Fruit fly (Drosophila melanogaster) whole organism: ENCODE data around the gene CG7029.

Source experiments
- CG8478 ChIP-seq: fragments of >200 bp; optimal IDR thresholded peaks from 2 replicates; lab custom pipeline; 2018; ENCODE audit warnings: inconsistent platforms
- Dll ChIP-seq: fragments of >200 bp; optimal IDR thresholded peaks from 2 replicates; lab custom pipeline; 2017
- EcR ChIP-seq, 2 experiments: fragments of >200 bp; optimal IDR thresholded peaks; 2 replicates each; lab custom pipeline; 2017; ENCODE audit warnings: missing biosample characterization in 2 of 2, missing genetic modification characterization in 2 of 2, missing genetic modification reagents in 2 of 2
- pan ChIP-seq: fragments of >200 bp; optimal IDR thresholded peaks from 2 replicates; lab custom pipeline; 2017
- psq ChIP-seq: fragments of >200 bp; optimal IDR thresholded peaks from 2 replicates; lab custom pipeline; 2017
- usp ChIP-seq: fragments of >200 bp; optimal IDR thresholded peaks from 2 replicates; lab custom pipeline; 2017; ENCODE audit warnings: missing biosample characterization, missing genetic modification characterization, mixed read lengths

The CG7029 gene

dm6 chr3R:22752929-22753328 lies 2.2 kb downstream of the CG7029 start:
- TF ChIP-seq CG8478 (no peak), usp (GFP tag; lab: Kevin White, UChicago) (no peak), psq (lab: Kevin White, UChicago) (no peak)

DNA sequence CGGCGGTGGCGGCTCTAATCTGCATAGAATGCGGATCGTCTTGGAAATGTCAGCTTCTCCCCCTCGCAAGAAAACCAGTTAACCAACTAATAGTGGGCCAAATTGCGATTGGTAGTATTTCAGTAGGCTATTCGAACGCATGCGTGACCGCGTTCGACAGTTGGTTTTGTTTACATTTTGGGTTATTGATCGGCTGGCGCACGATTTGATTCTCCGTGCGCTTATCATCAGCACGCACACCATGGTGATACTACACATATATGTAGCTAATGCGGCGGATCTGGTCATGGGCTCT lies 2.8 kb downstream of the CG7029 start:
- TF ChIP-seq EcR (GFP tag; optimal IDR thresholded peaks at IDR 0.05; lab: Kevin White, UChicago) (no peak), pan (lab: Kevin White, UChicago) (no peak), psq (lab: Kevin White, UChicago) (no peak)

DNA sequence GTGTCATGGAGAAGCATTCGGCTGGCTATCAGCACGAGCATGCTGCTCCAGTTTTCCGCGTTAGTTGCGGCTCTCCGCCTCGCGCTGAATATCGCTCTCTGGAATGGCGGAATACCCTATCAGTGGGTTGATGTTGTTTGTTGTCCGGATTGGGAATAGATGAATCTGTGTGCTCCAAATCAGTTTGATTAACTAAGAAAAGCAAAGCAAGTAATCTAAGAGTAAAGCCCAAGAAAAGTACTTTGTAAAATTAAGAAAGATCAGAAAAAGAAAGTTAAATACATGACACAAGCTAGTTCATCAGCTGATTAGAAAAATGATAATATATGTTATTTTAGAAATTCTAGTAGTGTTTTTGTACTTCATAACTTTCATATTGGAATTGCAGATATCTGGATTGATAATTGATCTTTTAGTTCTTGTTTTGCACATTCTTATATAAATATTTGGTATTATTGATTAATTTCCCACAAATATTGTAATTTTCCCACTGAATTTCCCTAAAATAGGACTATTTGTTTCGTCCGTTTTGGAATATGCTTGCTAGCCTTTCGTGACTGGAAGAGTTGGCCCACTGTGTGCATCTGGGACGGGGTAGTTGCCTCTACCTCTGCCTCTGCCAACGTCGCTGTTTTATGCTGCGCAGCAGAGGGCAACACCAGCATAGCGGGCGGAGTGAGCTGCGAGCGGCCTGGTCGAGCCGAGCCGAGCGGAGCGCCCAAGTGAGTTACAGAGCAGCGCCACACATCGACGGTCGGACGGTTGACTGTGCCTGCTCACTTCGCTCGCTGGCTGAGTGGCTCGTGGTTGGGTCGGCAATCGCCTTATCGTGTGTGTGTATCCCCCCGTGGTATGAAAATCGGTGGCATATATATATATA lies 3.4 kb downstream of the CG7029 start:
- TF ChIP-seq Dll (peak; percentile 61), CG8478 (no peak), usp (GFP tag; lab: Kevin White, UChicago) (no peak), EcR (GFP tag; optimal IDR thresholded peaks at IDR 0.05; lab: Kevin White, UChicago) (no peak)

DNA sequence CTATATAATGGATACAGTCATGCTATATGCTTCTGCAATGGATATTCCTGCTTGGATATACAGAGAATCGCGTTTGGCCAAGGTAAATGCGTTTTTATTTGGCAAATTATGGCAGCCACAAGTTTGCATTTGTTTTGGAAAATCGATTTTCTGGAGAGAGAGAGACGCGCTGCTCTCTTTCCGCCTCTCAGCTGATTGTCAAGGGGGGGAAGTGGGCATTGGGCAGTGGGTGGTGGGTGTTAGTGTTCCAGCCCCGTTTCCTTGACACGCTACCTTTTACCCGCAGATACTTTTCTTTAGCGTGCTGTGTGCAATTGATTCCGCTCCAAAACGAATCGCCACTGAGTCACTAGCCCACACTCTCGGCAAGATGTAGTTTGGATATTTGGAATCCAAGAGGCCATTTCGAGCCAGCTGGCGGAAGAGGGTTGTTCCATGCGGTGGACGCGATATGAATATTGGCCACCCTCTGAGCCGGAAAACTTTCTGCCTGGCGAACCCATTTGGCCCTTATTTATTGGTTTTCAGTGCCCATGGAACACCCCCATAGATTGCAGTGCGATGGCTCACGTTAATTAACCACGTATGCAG lies 4.6 kb downstream of the CG7029 start:
- TF ChIP-seq pan (lab: Kevin White, UChicago): no peak
- TF ChIP-seq CG8478: no peak
- TF ChIP-seq usp (GFP tag; lab: Kevin White, UChicago): no peak
- TF ChIP-seq psq (lab: Kevin White, UChicago): no peak
- peak; percentile 27 for TF ChIP-seq Dll

dm6 chr3R:22756289-22756688 lies 5.6 kb downstream of the CG7029 start:
- TF ChIP-seq usp (GFP tag; lab: Kevin White, UChicago) (no peak), psq (lab: Kevin White, UChicago) (no peak), pan (lab: Kevin White, UChicago) (no peak), EcR (GFP tag; optimal IDR thresholded peaks at IDR 0.05; lab: Kevin White, UChicago) (no peak), CG8478 (no peak), Dll (no peak)

dm6 chr3R:22757117-22757516 lies 6.4 kb downstream of the CG7029 start:
- no peak for TF ChIP-seq usp (GFP tag; lab: Kevin White, UChicago)
- TF ChIP-seq psq (lab: Kevin White, UChicago): no peak
- TF ChIP-seq CG8478: no peak
- no peak for TF ChIP-seq pan (lab: Kevin White, UChicago)
- no peak for TF ChIP-seq Dll
- TF ChIP-seq EcR (GFP tag; optimal IDR thresholded peaks at IDR 0.05; lab: Kevin White, UChicago): no peak

- TF ChIP-seq pan (lab: Kevin White, UChicago) (no peak), EcR (GFP tag; optimal IDR thresholded peaks at IDR 0.05; lab: Kevin White, UChicago) (no peak), Dll (no peak), usp (GFP tag; lab: Kevin White, UChicago) (no peak), psq (lab: Kevin White, UChicago) (no peak), CG8478 (no peak)
Measured at dm6 chr3R:22760988-22761387, 10.3 kb downstream of the CG7029 start, which contains the start of gene Nepl13. Gene Nepl13, minus strand, starts transcription at chr3R:22761076.

- TF ChIP-seq psq (lab: Kevin White, UChicago): no peak
- TF ChIP-seq usp (GFP tag; lab: Kevin White, UChicago): no peak
- no peak for TF ChIP-seq pan (lab: Kevin White, UChicago)
- no peak for TF ChIP-seq EcR (GFP tag; optimal IDR thresholded peaks at IDR 0.05; lab: Kevin White, UChicago)
- TF ChIP-seq CG8478: no peak
- TF ChIP-seq Dll: no peak
Measured at dm6 chr3R:22763587-22763986, 12.9 kb downstream of the CG7029 start, which contains the start of gene Nepl14. Gene Nepl14, minus strand, starts transcription at chr3R:22763711.

dm6 chr3R:22766072-22766471 lies 15.4 kb downstream of the CG7029 start, which contains the start of gene Nepl15:
Gene Nepl15, minus strand, starts transcription at chr3R:22766172.
- TF ChIP-seq pan (lab: Kevin White, UChicago): no peak
- no peak for TF ChIP-seq usp (GFP tag; lab: Kevin White, UChicago)
- TF ChIP-seq psq (lab: Kevin White, UChicago): no peak
- no peak for TF ChIP-seq Dll
- TF ChIP-seq CG8478: no peak
- no peak for TF ChIP-seq EcR (GFP tag; optimal IDR thresholded peaks at IDR 0.05; lab: Kevin White, UChicago)

- TF ChIP-seq usp (GFP tag; lab: Kevin White, UChicago) (no peak), psq (lab: Kevin White, UChicago) (no peak), EcR (GFP tag; optimal IDR thresholded peaks at IDR 0.05; lab: Kevin White, UChicago) (no peak), pan (lab: Kevin White, UChicago) (no peak), Dll (no peak), CG8478 (no peak)
Measured at dm6 chr3R:22767599-22767998, 16.9 kb downstream of the CG7029 start, which contains the start of gene CG13841. Gene CG13841, minus strand, starts transcription at chr3R:22767699.

DNA sequence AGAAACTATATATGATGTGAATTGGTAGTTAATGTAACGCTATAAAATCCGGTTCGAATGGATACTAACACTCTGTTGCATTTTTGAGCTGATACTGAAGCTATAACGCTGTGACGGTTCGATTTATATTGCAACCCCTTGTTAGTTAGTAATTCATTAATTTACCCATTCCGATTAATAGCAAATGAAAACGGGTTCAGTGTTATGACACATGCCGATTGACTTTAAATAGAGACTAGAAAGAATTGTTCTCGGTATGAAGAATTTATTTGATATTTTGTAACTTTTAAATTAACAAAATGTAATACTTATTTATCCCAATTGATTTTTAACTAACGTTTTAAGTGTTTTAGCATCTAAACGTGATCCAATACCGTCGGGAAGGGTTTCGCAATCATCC lies 17.9 kb downstream of the CG7029 start, which contains the start of gene CG43091:
Gene CG43091, minus strand, starts transcription at position 101 of the 400 bp plus-strand sequence.
- TF ChIP-seq Dll (no peak), CG8478 (no peak), EcR (GFP tag; optimal IDR thresholded peaks at IDR 0.05; lab: Kevin White, UChicago) (no peak), pan (lab: Kevin White, UChicago) (no peak), psq (lab: Kevin White, UChicago) (no peak), usp (GFP tag; lab: Kevin White, UChicago) (no peak)

DNA sequence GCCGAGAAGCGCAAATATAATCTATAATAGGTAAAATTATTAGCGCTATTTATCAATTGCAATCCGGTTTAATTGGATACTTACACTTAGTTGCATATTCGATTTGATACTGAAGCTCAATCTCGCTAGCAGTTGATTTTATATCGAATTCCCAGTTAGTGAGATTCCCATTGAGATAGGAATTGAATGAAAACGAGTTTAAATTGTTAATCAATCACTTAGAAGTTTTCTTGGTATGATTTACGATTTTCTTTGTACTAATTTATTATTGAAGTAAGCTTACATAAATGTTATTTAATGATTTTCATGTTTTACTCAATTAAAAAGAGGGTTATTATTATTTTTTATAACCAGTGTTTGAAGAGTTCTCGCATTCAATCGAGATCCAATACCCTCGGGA lies 18.9 kb downstream of the CG7029 start, which contains the start of gene CG43092:
Gene CG43092, minus strand, starts transcription at position 101 of the 400 bp plus-strand sequence.
- no peak for TF ChIP-seq CG8478
- TF ChIP-seq usp (GFP tag; lab: Kevin White, UChicago): no peak
- no peak for TF ChIP-seq psq (lab: Kevin White, UChicago)
- no peak for TF ChIP-seq pan (lab: Kevin White, UChicago)
- no peak for TF ChIP-seq Dll
- TF ChIP-seq EcR (GFP tag; optimal IDR thresholded peaks at IDR 0.05; lab: Kevin White, UChicago): no peak
